Worm (Caenorhabditis elegans): ENCODE data around the gene ergo-1.

ergo-1 gene

DNA sequence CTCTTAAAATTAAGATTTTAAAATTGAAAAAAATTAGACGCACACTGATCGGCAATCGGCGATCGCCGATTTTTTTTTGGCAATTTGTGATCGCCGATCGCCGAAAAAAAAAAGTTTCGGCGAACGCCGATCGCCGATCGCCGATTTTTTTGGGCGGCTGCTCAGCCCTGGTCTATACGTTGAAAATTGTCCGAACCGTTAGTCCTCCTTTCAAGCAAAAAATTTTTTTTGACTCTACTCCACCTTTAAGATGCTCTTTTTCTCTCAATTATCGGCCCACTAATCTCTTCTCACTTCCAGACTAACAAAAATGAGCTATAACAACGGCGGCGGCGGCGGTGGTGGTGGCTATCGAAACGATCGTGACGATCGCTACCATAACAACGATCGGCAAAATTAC, at the start of gene ergo-1:
Gene ergo-1, plus strand, starts transcription at position 301 of the 400 bp plus-strand sequence.
- TF ChIP-seq fkh-8 (tag; optimal IDR thresholded peaks at IDR 0.05) = no peak
- TF ChIP-seq dpl-1 (GFP tag; optimal IDR thresholded peaks at IDR 0.05) = no peak
- no peak for TF ChIP-seq ets-5 (GFP tag; IDR thresholded peaks at IDR 0.05)
- TF ChIP-seq zip-4 (GFP tag; optimal IDR thresholded peaks at IDR 0.05) = no peak
- TF ChIP-seq lir-3 (tag; optimal IDR thresholded peaks at IDR 0.05; ENCODE audit: poor library complexity) = no peak
- no peak for TF ChIP-seq ama-1 (optimal IDR thresholded peaks at IDR 0.05)
- TF ChIP-seq lin-13 (GFP tag; optimal IDR thresholded peaks at IDR 0.05) = no peak
- no peak for TF ChIP-seq egl-13 (tag; optimal IDR thresholded peaks at IDR 0.05)
- no peak for TF ChIP-seq tlp-1 (tag; optimal IDR thresholded peaks at IDR 0.05)

DNA sequence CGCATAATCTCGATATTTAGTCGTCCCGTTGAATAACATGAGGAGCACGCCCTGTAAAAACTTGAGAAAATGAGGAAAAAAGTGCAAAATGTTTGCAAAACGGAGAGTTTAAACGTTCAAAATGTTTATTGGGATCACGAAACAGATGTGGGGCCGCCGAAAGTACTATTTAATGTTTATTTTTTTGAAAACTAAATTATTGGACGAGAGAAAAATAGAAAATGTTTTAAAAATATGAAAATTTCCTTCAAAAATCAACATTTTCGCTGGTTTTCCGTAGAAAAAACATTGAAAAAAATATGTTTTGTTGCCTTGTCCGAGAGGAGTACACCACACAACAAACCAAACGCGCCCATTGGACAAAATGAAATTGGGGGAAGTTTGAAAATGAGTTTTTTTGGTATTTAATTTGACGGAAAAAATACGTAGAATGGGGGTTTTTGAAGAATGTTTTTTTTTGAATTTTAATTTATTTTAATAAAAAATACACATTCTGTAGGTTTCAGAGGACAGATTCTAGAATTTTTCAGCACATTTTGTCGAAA, 43.8 kb upstream of the ergo-1 start, which contains the start of gene sqv-6:
Gene sqv-6, minus strand, starts transcription at position 51 of the 545 bp plus-strand sequence.
- TF ChIP-seq fos-1 (tag; optimal IDR thresholded peaks at IDR 0.05) (peak; percentile 7), zip-4 (GFP tag; optimal IDR thresholded peaks at IDR 0.05) (no peak), dpl-1 (GFP tag; optimal IDR thresholded peaks at IDR 0.05) (peak; percentile 74 to 91 (median 85)), lin-35 (GFP tag; optimal IDR thresholded peaks at IDR 0.05) (peak; percentile 89 to 97), aha-1 (tag; optimal IDR thresholded peaks at IDR 0.05) (no peak), tbx-2 (tag; optimal IDR thresholded peaks at IDR 0.05) (peak; percentile 52), xbp-1 (tag; optimal IDR thresholded peaks at IDR 0.05) (peak; percentile 35), nhr-20 (tag; optimal IDR thresholded peaks at IDR 0.05) (peak; percentile 28), lsy-2 (tag; optimal IDR thresholded peaks at IDR 0.05) (peak; percentile 35 to 83), ces-1 (GFP tag; optimal IDR thresholded peaks at IDR 0.05) (no peak), skn-1 (tag; optimal IDR thresholded peaks at IDR 0.05) (peak; percentile 40), blmp-1 (tag; optimal IDR thresholded peaks at IDR 0.05) (peak; percentile 50), nhr-77 (tag; optimal IDR thresholded peaks at IDR 0.05) (no peak), lin-13 (GFP tag; optimal IDR thresholded peaks at IDR 0.05) (peak; percentile 15), lin-15B (tag; optimal IDR thresholded peaks at IDR 0.05) (peak; percentile 33), tlp-1 (tag; optimal IDR thresholded peaks at IDR 0.05) (no peak), elt-3 (tag; optimal IDR thresholded peaks at IDR 0.05) (peak in 1 of 6 experiments; percentile 62), dsc-1 (tag; optimal IDR thresholded peaks at IDR 0.05) (peak; percentile 18), efl-1 (optimal IDR thresholded peaks at IDR 0.05) (peak; percentile 27 to 91), efl-1 (GFP tag; optimal IDR thresholded peaks at IDR 0.05 in 1 of 2) (peak; percentile 89 to 98), mdl-1 (tag; optimal IDR thresholded peaks at IDR 0.05) (no peak), fkh-10 (GFP tag; optimal IDR thresholded peaks at IDR 0.05) (no peak), fkh-8 (tag; optimal IDR thresholded peaks at IDR 0.05) (no peak), C16A3.4 (tag; optimal IDR thresholded peaks at IDR 0.05) (peak; percentile 67), swsn-7 (tag; optimal IDR thresholded peaks at IDR 0.05) (peak; percentile 35), snu-23 (GFP tag; optimal IDR thresholded peaks at IDR 0.05) (peak; percentile 62), ceh-82 (tag; optimal IDR thresholded peaks at IDR 0.05) (peak in 1 of 3 experiments; percentile 12)

DNA sequence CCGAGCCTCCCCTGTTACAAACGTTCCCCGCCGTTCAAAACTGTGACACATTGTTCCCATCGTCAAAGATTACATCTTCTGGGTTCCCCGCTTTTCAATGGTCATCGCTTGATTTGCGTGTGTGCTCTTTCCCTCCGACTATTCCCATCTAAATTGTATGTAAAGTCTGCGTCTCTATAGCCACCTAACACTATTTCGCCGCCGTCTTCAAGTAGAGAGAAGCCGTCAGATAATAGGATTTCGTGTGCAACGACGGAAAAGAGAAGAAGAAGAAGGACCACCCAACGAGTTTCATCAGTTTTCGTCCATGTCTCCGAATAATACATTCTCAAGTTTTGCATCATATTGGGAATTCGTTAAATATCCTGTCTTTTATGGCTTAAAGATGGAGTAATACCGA, 42.4 kb upstream of the ergo-1 start:
- no peak for TF ChIP-seq unc-62 (GFP tag; optimal IDR thresholded peaks at IDR 0.05)
- TF ChIP-seq lsy-2 (tag; optimal IDR thresholded peaks at IDR 0.05) = peak in 1 of 2 experiments; percentile 1
- TF ChIP-seq unc-30 (tag; optimal IDR thresholded peaks at IDR 0.05) = no peak
- TF ChIP-seq mab-9 (GFP tag; IDR thresholded peaks at IDR 0.05) = no peak
- no peak for TF ChIP-seq fkh-8 (tag; optimal IDR thresholded peaks at IDR 0.05)
- TF ChIP-seq pag-3 (tag; optimal IDR thresholded peaks at IDR 0.05; ENCODE audit: borderline replicate concordance, insufficient read depth) = no peak
- peak; percentile 98 for TF ChIP-seq lin-14 (GFP tag; optimal IDR thresholded peaks at IDR 0.05)
- TF ChIP-seq unc-130 (tag; optimal IDR thresholded peaks at IDR 0.05) = no peak
- TF ChIP-seq nhr-20 (tag; optimal IDR thresholded peaks at IDR 0.05) = no peak
- no peak for TF ChIP-seq C04F5.9 (tag; optimal IDR thresholded peaks at IDR 0.05)
- TF ChIP-seq F16B12.6 (tag; optimal IDR thresholded peaks at IDR 0.05) = no peak
- TF ChIP-seq sox-4 (tag; optimal IDR thresholded peaks at IDR 0.05) = no peak
- TF ChIP-seq snu-23 (GFP tag; optimal IDR thresholded peaks at IDR 0.05) = peak; percentile 3
- peak; percentile 80 for TF ChIP-seq fkh-10 (GFP tag; optimal IDR thresholded peaks at IDR 0.05)
- TF ChIP-seq nhr-237 (tag; optimal IDR thresholded peaks at IDR 0.05) = no peak
- no peak for TF ChIP-seq sup-37 (GFP tag; optimal IDR thresholded peaks at IDR 0.05)
- no peak for TF ChIP-seq zag-1 (tag; optimal IDR thresholded peaks at IDR 0.05)
- TF ChIP-seq dsc-1 (tag; optimal IDR thresholded peaks at IDR 0.05) = peak; percentile 6
- no peak for TF ChIP-seq swsn-7 (tag; optimal IDR thresholded peaks at IDR 0.05)
- peak; percentile 26 for TF ChIP-seq tbx-2 (tag; optimal IDR thresholded peaks at IDR 0.05)
- no peak for TF ChIP-seq nhr-28 (tag; optimal IDR thresholded peaks at IDR 0.05)
- no peak for TF ChIP-seq nhr-85 (tag)
- peak; percentile 18 to 23 for TF ChIP-seq efl-1 (optimal IDR thresholded peaks at IDR 0.05)
- TF ChIP-seq efl-1 (GFP tag; optimal IDR thresholded peaks at IDR 0.05 in 1 of 2) = no peak
- TF ChIP-seq lin-39 (tag; optimal IDR thresholded peaks at IDR 0.05) = no peak
- TF ChIP-seq lin-35 (GFP tag; optimal IDR thresholded peaks at IDR 0.05) = peak in 1 of 2 experiments; percentile 1
- TF ChIP-seq mdl-1 (tag; optimal IDR thresholded peaks at IDR 0.05) = no peak
- no peak for TF ChIP-seq ceh-90 (tag; optimal IDR thresholded peaks at IDR 0.05)
- no peak for TF ChIP-seq sptf-1 (tag; optimal IDR thresholded peaks at IDR 0.05)
